Worm (Caenorhabditis elegans): ENCODE results near the gene K01A6.8.

Gene K01A6.8

ce11 chrIV:11742406-11742805 lies 5.2 kb upstream of the K01A6.8 start, which contains the start of gene K01A6.5:
TSS of gene K01A6.5 (plus strand) at chrIV:11742706.
- TF ChIP-seq nhr-25 (tag; optimal IDR thresholded peaks at IDR 0.05) (no peak), Y55F3AM.14 (GFP tag; optimal IDR thresholded peaks at IDR 0.05) (no peak), ztf-1 (GFP tag; conservative IDR thresholded peaks at IDR 0.05) (no peak), egl-27 (tag; optimal IDR thresholded peaks at IDR 0.05) (no peak), fos-1 (tag; optimal IDR thresholded peaks at IDR 0.05) (no peak), R02D3.7 (tag; optimal IDR thresholded peaks at IDR 0.05) (no peak), nhr-77 (tag; optimal IDR thresholded peaks at IDR 0.05) (no peak), ZK546.5 (tag; optimal IDR thresholded peaks at IDR 0.05) (no peak), gmeb-1 (tag; optimal IDR thresholded peaks at IDR 0.05) (no peak), unc-39 (tag; optimal IDR thresholded peaks at IDR 0.05) (no peak), nhr-10 (tag; optimal IDR thresholded peaks at IDR 0.05) (no peak), snpc-4 (tag; optimal IDR thresholded peaks at IDR 0.05) (no peak), unc-62 (GFP tag; optimal IDR thresholded peaks at IDR 0.05) (no peak), peb-1 (tag; optimal IDR thresholded peaks at IDR 0.05) (no peak)

- TF ChIP-seq nhr-6 (tag; optimal IDR thresholded peaks at IDR 0.05) (no peak), Y55F3AM.14 (GFP tag; optimal IDR thresholded peaks at IDR 0.05) (no peak), ztf-11 (tag; optimal IDR thresholded peaks at IDR 0.05) (no peak), ceh-16 (tag; optimal IDR thresholded peaks at IDR 0.05) (no peak), ceh-82 (tag; optimal IDR thresholded peaks at IDR 0.05) (no peak), nhr-21 (tag; optimal IDR thresholded peaks at IDR 0.05) (no peak), sem-4 (tag; optimal IDR thresholded peaks at IDR 0.05) (no peak), mbf-1 (tag; optimal IDR thresholded peaks at IDR 0.05) (no peak), lin-39 (tag; optimal IDR thresholded peaks at IDR 0.05) (no peak), F13H6.1 (tag; optimal IDR thresholded peaks at IDR 0.05) (no peak), crh-2 (tag; optimal IDR thresholded peaks at IDR 0.05) (no peak), nhr-25 (tag; optimal IDR thresholded peaks at IDR 0.05) (no peak)
Measured at ce11 chrIV:11740204-11740603, 3.0 kb upstream of the K01A6.8 start, which contains the start of gene K01A6.4. TSS of gene K01A6.4 (minus strand) at chrIV:11740304.

DNA sequence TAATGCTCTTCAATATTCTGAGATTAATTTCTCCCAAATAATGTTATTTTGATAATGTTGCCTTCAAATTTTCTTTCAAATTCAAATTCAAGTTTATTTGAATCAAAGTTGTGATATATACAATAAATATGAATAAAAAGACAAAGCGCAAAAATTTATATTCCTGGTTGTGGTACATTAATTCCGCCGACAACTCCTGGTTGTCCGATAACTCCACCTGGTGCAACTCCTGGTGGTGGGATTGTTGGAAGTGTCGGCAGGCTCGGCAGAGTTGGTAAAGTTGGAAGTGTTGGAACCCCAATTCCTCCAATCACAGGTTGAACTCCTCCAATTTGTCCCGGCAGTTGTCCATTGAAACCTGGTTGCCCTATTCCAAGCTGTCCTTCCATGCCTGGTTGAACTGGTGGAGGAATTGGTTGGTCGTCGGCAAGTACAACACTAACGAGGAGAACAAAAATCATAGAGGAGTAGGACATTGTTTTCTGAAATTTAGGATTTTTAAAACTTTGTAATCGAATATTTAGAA lies 986 bp upstream of the K01A6.8 start, which contains the start of gene K01A6.7:
Gene K01A6.7, minus strand, starts transcription at position 476 of the 526 bp plus-strand sequence.
- TF ChIP-seq peb-1 (tag; optimal IDR thresholded peaks at IDR 0.05) = no peak
- TF ChIP-seq nhr-10 (tag; optimal IDR thresholded peaks at IDR 0.05) = no peak
- no peak for TF ChIP-seq elt-1 (tag; optimal IDR thresholded peaks at IDR 0.05)
- no peak for TF ChIP-seq elt-3 (tag; optimal IDR thresholded peaks at IDR 0.05)
- no peak for TF ChIP-seq lsy-2 (tag; optimal IDR thresholded peaks at IDR 0.05)
- TF ChIP-seq fos-1 (tag; optimal IDR thresholded peaks at IDR 0.05) = no peak
- TF ChIP-seq ztf-11 (tag; optimal IDR thresholded peaks at IDR 0.05) = no peak
- no peak for TF ChIP-seq R02D3.7 (tag; optimal IDR thresholded peaks at IDR 0.05)

DNA sequence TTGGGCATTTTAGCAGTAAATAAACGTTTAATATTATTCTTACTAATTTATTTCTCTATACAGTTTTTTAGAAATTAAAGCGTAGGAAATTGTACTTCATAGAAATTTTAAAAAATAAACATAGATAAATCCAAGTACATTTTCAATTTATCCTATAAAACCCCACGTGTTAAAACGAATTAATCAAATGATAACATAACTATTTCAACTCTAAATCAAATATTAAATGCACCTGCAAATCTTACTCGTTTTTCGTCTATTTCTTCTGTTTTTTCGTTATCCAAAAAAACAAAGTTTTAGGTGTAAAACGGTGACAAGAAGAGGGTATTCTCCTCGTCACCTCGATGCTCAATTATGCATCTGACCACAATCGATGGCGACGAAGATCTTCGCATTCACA lies 2.1 kb downstream of the K01A6.8 start, which contains the start of gene K01A6.6:
Gene K01A6.6, plus strand, starts transcription at position 301 of the 400 bp plus-strand sequence.
- TF ChIP-seq dmd-4 (tag; optimal IDR thresholded peaks at IDR 0.05) = no peak
- TF ChIP-seq ceh-16 (tag; optimal IDR thresholded peaks at IDR 0.05) = no peak
- TF ChIP-seq nhr-25 (tag; optimal IDR thresholded peaks at IDR 0.05) = no peak
- TF ChIP-seq ZK546.5 (tag; optimal IDR thresholded peaks at IDR 0.05) = no peak
- no peak for TF ChIP-seq gmeb-1 (tag; optimal IDR thresholded peaks at IDR 0.05)
- no peak for TF ChIP-seq skn-1 (tag; optimal IDR thresholded peaks at IDR 0.05)
- no peak for TF ChIP-seq sma-9 (GFP tag; optimal IDR thresholded peaks at IDR 0.05)
- TF ChIP-seq sma-9 (tag; optimal IDR thresholded peaks at IDR 0.05) = no peak
- TF ChIP-seq zag-1 (tag; optimal IDR thresholded peaks at IDR 0.05) = no peak
- TF ChIP-seq lin-11 (tag; optimal IDR thresholded peaks at IDR 0.05) = no peak
- no peak for TF ChIP-seq snpc-4 (tag; optimal IDR thresholded peaks at IDR 0.05)
- TF ChIP-seq mbf-1 (tag; optimal IDR thresholded peaks at IDR 0.05) = no peak
- TF ChIP-seq unc-55 (GFP tag; optimal IDR thresholded peaks at IDR 0.05) = no peak
- TF ChIP-seq nhr-10 (tag; optimal IDR thresholded peaks at IDR 0.05) = no peak
- TF ChIP-seq C34F6.9 (tag; optimal IDR thresholded peaks at IDR 0.05) = no peak

DNA sequence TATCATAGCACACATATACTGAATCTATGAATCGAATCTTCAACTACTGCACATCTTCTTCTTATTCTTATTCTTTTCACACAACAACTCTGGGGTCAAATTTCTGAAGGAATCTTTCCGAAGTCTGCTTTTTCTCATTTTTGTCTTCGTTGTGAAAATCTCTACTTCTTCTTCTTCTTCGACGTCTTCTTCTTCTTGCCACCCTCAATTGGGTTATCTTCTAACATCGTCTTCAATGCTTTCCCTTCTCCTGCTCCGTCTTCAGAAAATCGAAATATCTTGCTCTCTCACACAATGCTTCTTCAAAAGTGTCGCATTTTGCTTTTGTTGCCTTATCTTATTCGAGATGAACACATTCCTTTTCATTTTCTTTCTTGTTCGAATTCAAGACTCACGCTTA lies 13.9 kb downstream of the K01A6.8 start:
- no peak for TF ChIP-seq sem-4 (tag; optimal IDR thresholded peaks at IDR 0.05)
- no peak for TF ChIP-seq egl-27 (tag; optimal IDR thresholded peaks at IDR 0.05)
- TF ChIP-seq ceh-82 (tag; optimal IDR thresholded peaks at IDR 0.05) = no peak
- no peak for TF ChIP-seq zag-1 (tag; optimal IDR thresholded peaks at IDR 0.05)
- TF ChIP-seq C34F6.9 (tag; optimal IDR thresholded peaks at IDR 0.05) = no peak
- no peak for TF ChIP-seq F13H6.1 (tag; optimal IDR thresholded peaks at IDR 0.05)
- no peak for TF ChIP-seq unc-39 (tag; optimal IDR thresholded peaks at IDR 0.05)
- no peak for TF ChIP-seq nhr-12 (tag; optimal IDR thresholded peaks at IDR 0.05)
- no peak for TF ChIP-seq mab-5 (tag; optimal IDR thresholded peaks at IDR 0.05)
- no peak for TF ChIP-seq elt-1 (tag; optimal IDR thresholded peaks at IDR 0.05)
- no peak for TF ChIP-seq snpc-4 (tag; optimal IDR thresholded peaks at IDR 0.05)
- no peak for TF ChIP-seq nhr-237 (tag; optimal IDR thresholded peaks at IDR 0.05)
- TF ChIP-seq nhr-129 (tag; optimal IDR thresholded peaks at IDR 0.05) = no peak
- TF ChIP-seq lin-11 (tag; optimal IDR thresholded peaks at IDR 0.05) = no peak
- no peak for TF ChIP-seq alr-1 (tag; optimal IDR thresholded peaks at IDR 0.05)

Measured in whole organism, L2 larva.